Fruit fly (Drosophila melanogaster): ENCODE measurements around the gene Fit1.
A peak's percentile ranks its signal among the peaks of the same experiment; 100 is the strongest.

Gene Fit1

DNA sequence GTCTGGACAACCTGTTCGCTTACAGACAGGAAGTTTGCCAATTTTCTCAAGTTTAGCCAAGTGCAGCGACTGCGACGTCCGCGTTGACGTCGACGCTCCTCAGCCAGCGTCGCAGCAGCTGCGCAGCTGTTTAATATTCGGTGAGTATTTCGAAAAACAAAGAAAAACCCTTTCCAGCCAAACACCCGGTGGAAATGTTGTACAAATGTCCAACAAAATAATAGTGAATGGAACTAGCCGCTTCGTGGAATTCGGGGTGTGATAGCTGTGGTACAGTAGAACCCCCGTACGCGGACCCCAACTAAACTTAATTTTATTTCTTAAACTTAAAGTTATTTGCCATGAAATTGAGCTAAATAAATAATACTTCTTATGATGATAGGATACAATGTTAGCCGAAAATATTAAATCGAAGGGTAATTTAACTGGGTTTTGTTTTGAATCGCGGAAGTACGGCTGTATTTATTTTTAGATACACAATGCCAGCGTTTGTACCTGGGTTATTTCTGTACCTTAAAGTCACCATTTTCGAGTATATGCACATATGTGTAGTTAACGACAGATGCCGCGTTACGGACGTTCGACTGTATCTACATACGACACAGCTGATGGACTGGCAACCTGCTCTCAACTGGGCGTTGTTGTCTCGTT, 5.6 kb downstream of the Fit1 start:
- TF ChIP-seq Ets65A (GFP tag), result peak; percentile 69
- TF ChIP-seq Dip3 (GFP tag; optimal IDR thresholded peaks at IDR 0.05), result peak; percentile 61
- no peak for TF ChIP-seq CG9797 (GFP tag; optimal IDR thresholded peaks at IDR 0.05)
- TF ChIP-seq CG12219 (GFP tag; optimal IDR thresholded peaks at IDR 0.05), result peak; percentile 73
- peak; percentile 79 for TF ChIP-seq ind (GFP tag; optimal IDR thresholded peaks at IDR 0.05)
- peak; percentile 9 for TF ChIP-seq Six4 (GFP tag; optimal IDR thresholded peaks at IDR 0.05)
- TF ChIP-seq gt (GFP tag; IDR thresholded peaks at IDR 0.05), result no peak
- TF ChIP-seq CG4282 (GFP tag; optimal IDR thresholded peaks at IDR 0.05), result no peak
- TF ChIP-seq D19A (tag; optimal IDR thresholded peaks at IDR 0.05), result peak; percentile 74
- TF ChIP-seq pnt (GFP tag; optimal IDR thresholded peaks at IDR 0.05), result peak; percentile 20
- TF ChIP-seq CG12769 (tag; optimal IDR thresholded peaks at IDR 0.05), result peak; percentile 38
- TF ChIP-seq Bdp1 (GFP tag; optimal IDR thresholded peaks at IDR 0.05), result peak; percentile 21
- TF ChIP-seq CG1529 (GFP tag; optimal IDR thresholded peaks at IDR 0.05), result peak; percentile 62
- TF ChIP-seq stwl (tag; optimal IDR thresholded peaks at IDR 0.05), result no peak
- TF ChIP-seq YL-1 (GFP tag; optimal IDR thresholded peaks at IDR 0.05), result no peak
- TF ChIP-seq CG34224 (GFP tag; IDR thresholded peaks at IDR 0.05; ENCODE audit: partially characterized antibody), result no peak
- TF ChIP-seq Xbp1 (GFP tag; optimal IDR thresholded peaks at IDR 0.05), result peak; percentile 72
- peak; percentile 64 for TF ChIP-seq caup (GFP tag; optimal IDR thresholded peaks at IDR 0.05; ENCODE audit: severe bottlenecking)
- peak; percentile 60 for TF ChIP-seq eyg (GFP tag; optimal IDR thresholded peaks at IDR 0.05)
- TF ChIP-seq unc-4 (GFP tag; IDR thresholded peaks at IDR 0.05; ENCODE audit: partially characterized antibody), result no peak
- TF ChIP-seq Ets97D (GFP tag; optimal IDR thresholded peaks at IDR 0.05), result peak; percentile 38
- TF ChIP-seq Nf-YA (GFP tag; IDR thresholded peaks at IDR 0.05), result 0 out of 2 replicates have a peak, but pooled peaks have one; percentile 43
- peak; percentile 80 for TF ChIP-seq CG1233 (GFP tag; optimal IDR thresholded peaks at IDR 0.05)
- TF ChIP-seq CG30020 (tag; optimal IDR thresholded peaks at IDR 0.05), result peak; percentile 32
- peak; percentile 54 for TF ChIP-seq Jarid2 (GFP tag; optimal IDR thresholded peaks at IDR 0.05)
- TF ChIP-seq danr (GFP tag; IDR thresholded peaks at IDR 0.05), result peak; percentile 69; the same call in 1 of the 2 replicates
- TF ChIP-seq Chrac-16 (GFP tag; optimal IDR thresholded peaks at IDR 0.05), result peak; percentile 65
- no peak for TF ChIP-seq Neu2 (GFP tag; optimal IDR thresholded peaks at IDR 0.05; ENCODE audit: borderline replicate concordance)
- TF ChIP-seq CG2875 (GFP tag; optimal IDR thresholded peaks at IDR 0.05), result peak; percentile 66
- peak; percentile 49 for TF ChIP-seq tx (GFP tag; optimal IDR thresholded peaks at IDR 0.05)
- TF ChIP-seq tgo (GFP tag; IDR thresholded peaks at IDR 0.05), result peak; percentile 58
- peak; percentile 81 for TF ChIP-seq Xrp1 (GFP tag; IDR thresholded peaks at IDR 0.05)
- TF ChIP-seq Vsx1 (GFP tag; optimal IDR thresholded peaks at IDR 0.05), result peak; percentile 15
- no peak for TF ChIP-seq Tbp (GFP tag; optimal IDR thresholded peaks at IDR 0.05)
- TF ChIP-seq klu (GFP tag; IDR thresholded peaks at IDR 0.05), result 0 out of 2 replicates have a peak, but pooled peaks have one; percentile 12
- no peak for TF ChIP-seq CG17802 (tag; optimal IDR thresholded peaks at IDR 0.05)
- TF ChIP-seq B-H1 (GFP tag; IDR thresholded peaks at IDR 0.05), result 0 out of 3 replicates have a peak, but pooled peaks have one; percentile 18
- peak; percentile 74 for TF ChIP-seq Sox102F (GFP tag; optimal IDR thresholded peaks at IDR 0.05)
- TF ChIP-seq croc (GFP tag; conservative IDR thresholded peaks at IDR 0.05), result peak; percentile 67
- peak; percentile 70 for TF ChIP-seq NK7.1 (GFP tag; optimal IDR thresholded peaks at IDR 0.05)
- TF ChIP-seq ase (GFP tag; IDR thresholded peaks at IDR 0.05), result no peak
- peak; percentile 76 for TF ChIP-seq CG4424 (GFP tag; optimal IDR thresholded peaks at IDR 0.05)
- TF ChIP-seq CG32772 (GFP tag; IDR thresholded peaks at IDR 0.05), result peak; percentile 55; the same call in 1 of the 2 replicates
- TF ChIP-seq CG10209 (GFP tag; optimal IDR thresholded peaks at IDR 0.05), result peak; percentile 80
- TF ChIP-seq CG31388 (GFP tag; optimal IDR thresholded peaks at IDR 0.05), result peak; percentile 3
- TF ChIP-seq Trl (optimal IDR thresholded peaks at IDR 0.05), result no peak
- TF ChIP-seq Trl (GFP tag; optimal IDR thresholded peaks at IDR 0.05), result peak; percentile 62
- TF ChIP-seq lilli (GFP tag; optimal IDR thresholded peaks at IDR 0.05), result peak; percentile 80
- peak; percentile 82 for TF ChIP-seq gem (tag; optimal IDR thresholded peaks at IDR 0.05)
- peak; percentile 19; the same call in 1 of the 2 replicates for TF ChIP-seq E2f1 (GFP tag; IDR thresholded peaks at IDR 0.05)
